Worm (Caenorhabditis elegans) whole organism, L3 larva: ENCODE data around the gene atf-4.
A peak's percentile ranks its signal among the peaks of the same experiment; 100 is the strongest.

Source experiments
- ama-1 ChIP-seq: fragments of 150-350 bp; optimal IDR thresholded peaks from 2 replicates; lab custom pipeline; 2018
- elt-1 ChIP-seq: fragments of 150-350 bp; optimal IDR thresholded peaks from 2 replicates; lab custom pipeline; 2014; ENCODE audit warnings: missing biosample characterization, missing genetic modification characterization
- fkh-10 ChIP-seq: sonication (generic microtip); optimal IDR thresholded peaks from 2 replicates; lab custom pipeline; 2017; ENCODE audit warnings: missing biosample characterization, missing genetic modification reagents, missing genetic modification characterization
- fos-1 ChIP-seq: fragments of 150-350 bp; optimal IDR thresholded peaks from 2 replicates; lab custom pipeline; 2014; ENCODE audit warnings: missing biosample characterization, missing genetic modification characterization
- lin-15B ChIP-seq: fragments of 150-350 bp; optimal IDR thresholded peaks from 2 replicates; lab custom pipeline; 2014; ENCODE audit warnings: missing biosample characterization, missing genetic modification characterization
- nhr-11 ChIP-seq: fragments of 150-350 bp; optimal IDR thresholded peaks from 2 replicates; lab custom pipeline; 2014; ENCODE audit warnings: missing biosample characterization, missing genetic modification characterization
- nhr-12 ChIP-seq: fragments of 150-350 bp; optimal IDR thresholded peaks from 2 replicates; lab custom pipeline; 2014; ENCODE audit warnings: missing biosample characterization, missing genetic modification characterization
- nhr-25 ChIP-seq: sonication (generic microtip); optimal IDR thresholded peaks from 2 replicates; lab custom pipeline; 2017; ENCODE audit warnings: missing biosample characterization, missing genetic modification characterization
- nhr-28 ChIP-seq: fragments of 150-350 bp; optimal IDR thresholded peaks from 2 replicates; lab custom pipeline; 2014; ENCODE audit warnings: missing biosample characterization, missing genetic modification characterization
- pqm-1 ChIP-seq: fragments of 150-350 bp; optimal IDR thresholded peaks from 2 replicates; lab custom pipeline; 2017; ENCODE audit warnings: missing biosample characterization, missing genetic modification characterization, inconsistent platforms
- skn-1 ChIP-seq: fragments of 150-350 bp; optimal IDR thresholded peaks from 2 replicates; lab custom pipeline; 2014; ENCODE audit warnings: missing biosample characterization, missing genetic modification characterization
- ztf-11 ChIP-seq: fragments of 150-350 bp; optimal IDR thresholded peaks from 2 replicates; lab custom pipeline; 2014; ENCODE audit warnings: missing biosample characterization, missing genetic modification characterization

DNA sequence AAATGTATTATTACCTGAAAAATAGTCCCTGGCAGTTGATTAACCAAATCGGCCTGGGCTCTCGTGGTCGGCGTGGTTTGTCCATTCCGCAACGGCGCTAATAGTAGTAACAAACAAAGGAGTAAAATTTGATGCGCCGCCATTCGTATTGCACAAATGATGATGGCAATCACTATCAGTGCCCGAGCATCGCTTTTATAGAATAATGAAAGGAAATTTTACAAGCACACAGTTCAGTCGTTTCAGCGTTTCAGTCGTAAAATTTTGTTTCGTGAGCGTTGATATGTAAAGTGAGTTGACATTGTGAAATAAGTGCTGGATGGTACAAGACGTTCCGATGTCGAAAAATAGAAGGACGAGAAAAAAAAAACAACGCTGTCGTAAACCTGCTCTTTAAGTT, 38.9 kb downstream of the atf-4 start, which contains the start of gene Y16B4A.2:
- no peak for TF ChIP-seq nhr-25
- no peak for TF ChIP-seq ztf-11 (tag; lab: Kevin White, UChicago)
- no peak for TF ChIP-seq nhr-28
- TF ChIP-seq nhr-11 (tag; lab: Kevin White, UChicago), result no peak
- no peak for TF ChIP-seq ama-1 (lab: Kevin White, UChicago)
- TF ChIP-seq elt-1, result no peak
- TF ChIP-seq skn-1, result no peak
- no peak for TF ChIP-seq fkh-10 (GFP tag; lab: Kevin White, UChicago)
- TF ChIP-seq lin-15B (tag; lab: Kevin White, UChicago), result no peak
- no peak for TF ChIP-seq fos-1 (tag; lab: Kevin White, UChicago)
- TF ChIP-seq pqm-1, result peak; percentile 51
- no peak for TF ChIP-seq nhr-12 (tag; lab: Kevin White, UChicago)
